Fruit fly (Drosophila melanogaster) whole organism, embryonic: ENCODE data around the gene Sgp.

Source experiments
- CG10274 ChIP-seq: fragments of 200-800 bp; sonication (Bioruptor generic); optimal IDR thresholded peaks from 3 replicates; lab custom pipeline; 2017; ENCODE audit warnings: missing biosample characterization, mild to moderate bottlenecking, missing genetic modification characterization
- CG11247 ChIP-seq: fragments of 200-800 bp; sonication (Bioruptor generic); IDR thresholded peaks from 2 replicates; pipeline ENCODE4 v1.3.6; 2022; ENCODE audit warnings: missing biosample characterization, missing genetic modification characterization
- CG11398 ChIP-seq: fragments of 200-800 bp; sonication (Bioruptor generic); optimal IDR thresholded peaks from 2 replicates; lab custom pipeline; 2016; ENCODE audit warnings: missing biosample characterization, missing genetic modification characterization
- CG15696 ChIP-seq: fragments of 200-800 bp; sonication (Bioruptor generic); optimal IDR thresholded peaks from 2 replicates; lab custom pipeline; 2019; ENCODE audit warnings: missing biosample characterization, mild to moderate bottlenecking, missing genetic modification characterization, moderate library complexity
- CG4617 ChIP-seq: fragments of 200-800 bp; sonication (Bioruptor generic); optimal IDR thresholded peaks from 3 replicates; lab custom pipeline; 2016; ENCODE audit warnings: missing biosample characterization, missing genetic modification characterization, borderline replicate concordance
- Lhr ChIP-seq: fragments of 200-800 bp; sonication (Bioruptor generic); optimal IDR thresholded peaks from 3 replicates; lab custom pipeline; 2017; ENCODE audit warnings: mild to moderate bottlenecking, missing biosample characterization, missing genetic modification reagents, missing genetic modification characterization
- cato ChIP-seq: fragments of 200-800 bp; sonication (Bioruptor generic); optimal IDR thresholded peaks from 2 replicates; lab custom pipeline; 2016; ENCODE audit warnings: missing biosample characterization, missing genetic modification characterization, borderline replicate concordance
- mld ChIP-seq: fragments of 200-800 bp; sonication (Bioruptor generic); IDR thresholded peaks from 3 replicates; pipeline ENCODE4 v1.3.6; 2022; ENCODE audit warnings: missing biosample characterization, missing genetic modification characterization; ENCODE audit not compliant: partially characterized antibody
- ttk ChIP-seq: fragments of 200-800 bp; sonication (Bioruptor generic); IDR thresholded peaks from 2 replicates; pipeline ENCODE4 v2.1.2; 2022; ENCODE audit warnings: missing biosample characterization, missing genetic modification characterization

dm6 chr2L:8522781-8523180 lies 3.3 kb downstream of the Sgp start:
- no peak for TF ChIP-seq CG4617 (GFP tag; lab: Kevin White, UChicago)
- TF ChIP-seq CG10274 (GFP tag; lab: Kevin White, UChicago), result no peak
- no peak for TF ChIP-seq CG15696 (tag; lab: Kevin White, UChicago)
- no peak for TF ChIP-seq CG11247 (GFP tag; lab: Robert Waterston, UW)
- no peak for TF ChIP-seq Lhr (GFP tag; lab: Kevin White, UChicago)
- no peak for TF ChIP-seq CG11398 (GFP tag; lab: Kevin White, UChicago)
- TF ChIP-seq mld (GFP tag; lab: Robert Waterston, UW), result no peak
- no peak for TF ChIP-seq cato (GFP tag; lab: Kevin White, UChicago)
- no peak for TF ChIP-seq ttk (GFP tag; lab: Robert Waterston, UW)
